Fruit fly (Drosophila melanogaster): ENCODE measurements around the gene CG14659.

- TF ChIP-seq psq (optimal IDR thresholded peaks at IDR 0.05), result no peak
- TF ChIP-seq Dll (optimal IDR thresholded peaks at IDR 0.05), result peak; percentile 65
- no peak for TF ChIP-seq pan (optimal IDR thresholded peaks at IDR 0.05)
- TF ChIP-seq CG8478 (optimal IDR thresholded peaks at IDR 0.05), result peak; percentile 99
- TF ChIP-seq usp (GFP tag; optimal IDR thresholded peaks at IDR 0.05), result no peak
- TF ChIP-seq EcR (GFP tag; optimal IDR thresholded peaks at IDR 0.05), result no peak
Observed at dm6 chr3R:4852373-4852860, 21.3 kb upstream of the CG14659 start, which contains the start of gene opa.
